Worm (Caenorhabditis elegans) whole organism, early embryonic: ENCODE measurements around the gene ZK177.1.

ENCODE experiments used
- B0310.2 ChIP-seq: sonication (generic microtip); optimal IDR thresholded peaks from 2 replicates; lab custom pipeline; 2016; ENCODE audit warnings: mild to moderate bottlenecking, missing genetic modification characterization, missing compliant biosample characterization
- aly-1 ChIP-seq: sonication (generic microtip); optimal IDR thresholded peaks from 2 replicates; lab custom pipeline; 2016; ENCODE audit warnings: missing genetic modification characterization, missing compliant biosample characterization
- ama-1 ChIP-seq: fragments of 150-350 bp; optimal IDR thresholded peaks from 2 replicates; lab custom pipeline; 2014
- hmbx-1 ChIP-seq: sonication (generic microtip); optimal IDR thresholded peaks from 2 replicates; lab custom pipeline; 2016; ENCODE audit warnings: mild to moderate bottlenecking, missing genetic modification characterization, missing compliant biosample characterization
- hmg-4 ChIP-seq: fragments of 200-800 bp; sonication (Bioruptor generic); optimal IDR thresholded peaks from 2 replicates; lab custom pipeline; 2018; ENCODE audit warnings: mild to moderate bottlenecking, missing genetic modification characterization, missing compliant biosample characterization
- sea-1 ChIP-seq: fragments of 200-800 bp; sonication (Bioruptor generic); conservative IDR thresholded peaks from 2 replicates; pipeline ENCODE4 v1.3.6; 2022; ENCODE audit warnings: missing genetic modification characterization, missing compliant biosample characterization
- tbx-11 ChIP-seq: fragments of 200-800 bp; sonication (Bioruptor generic); IDR thresholded peaks from 2 replicates; pipeline ENCODE4 v1.3.6; 2022; ENCODE audit warnings: missing genetic modification characterization, missing compliant biosample characterization
- tbx-37 ChIP-seq: fragments of 200-800 bp; sonication (Bioruptor generic); conservative IDR thresholded peaks from 2 replicates; pipeline ENCODE4 v1.3.6; 2022; ENCODE audit warnings: missing genetic modification reagents, missing genetic modification characterization, missing compliant biosample characterization
- tra-4 ChIP-seq: sonication (generic microtip); optimal IDR thresholded peaks from 2 replicates; lab custom pipeline; 2017; ENCODE audit warnings: missing genetic modification characterization, missing compliant biosample characterization

DNA sequence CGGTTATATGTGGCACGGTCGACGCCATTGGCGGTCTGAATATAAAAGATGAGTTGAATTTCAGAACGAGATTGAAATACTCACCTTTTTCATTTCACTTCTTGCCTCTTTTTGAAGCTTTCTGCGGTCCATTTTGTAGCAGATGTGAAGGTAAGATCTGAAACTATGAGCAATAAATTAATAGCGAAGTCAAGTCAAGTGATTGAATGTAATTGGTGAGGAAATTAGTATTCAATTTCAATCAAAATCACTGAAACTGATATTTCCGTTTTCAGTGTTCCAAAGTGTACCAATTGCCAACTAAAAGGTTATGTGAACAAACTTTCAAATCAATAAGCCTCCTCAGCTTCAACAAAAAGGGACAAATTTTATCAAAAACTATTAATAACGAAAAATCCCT lies 13.7 kb downstream of the ZK177.1 start, which contains the start of gene C17C3.24:
- no peak for TF ChIP-seq B0310.2 (tag; lab: Kevin White, UChicago)
- TF ChIP-seq tbx-37 (GFP tag; lab: Robert Waterston, UW) = no peak
- TF ChIP-seq hmbx-1 (tag; lab: Kevin White, UChicago) = no peak
- TF ChIP-seq ama-1 (lab: Kevin White, UChicago) = no peak
- TF ChIP-seq hmg-4 = no peak
- no peak for TF ChIP-seq tbx-11 (GFP tag; lab: Robert Waterston, UW)
- no peak for TF ChIP-seq sea-1 (GFP tag; lab: Robert Waterston, UW)
- TF ChIP-seq aly-1 (tag; lab: Kevin White, UChicago) = no peak
- no peak for TF ChIP-seq tra-4 (tag; lab: Kevin White, UChicago)
